Worm (Caenorhabditis elegans) whole organism, young adult: ENCODE data around the gene cyn-4.

Source experiments
- B0019.2 ChIP-seq: fragments of 200-800 bp; sonication (Bioruptor generic); conservative IDR thresholded peaks from 2 replicates; pipeline ENCODE4 v1.3.6; 2022; ENCODE audit warnings: missing genetic modification reagents, missing genetic modification characterization, missing compliant biosample characterization
- C06A6.2 ChIP-seq: fragments of 200-800 bp; sonication (Bioruptor generic); conservative IDR thresholded peaks from 2 replicates; pipeline ENCODE4 v1.3.6; 2022; ENCODE audit warnings: missing genetic modification characterization, missing compliant biosample characterization
- C17E4.6 ChIP-seq: fragments of 200-800 bp; sonication (Bioruptor generic); IDR thresholded peaks from 2 replicates; pipeline ENCODE4 v1.3.6; 2022; ENCODE audit warnings: missing genetic modification reagents, missing genetic modification characterization, missing compliant biosample characterization
- F52B5.7 ChIP-seq: sonication (generic microtip); optimal IDR thresholded peaks from 2 replicates; lab custom pipeline; 2016; ENCODE audit warnings: mild to moderate bottlenecking, missing genetic modification characterization, missing compliant biosample characterization
- F55B11.4 ChIP-seq: sonication (generic microtip); optimal IDR thresholded peaks from 2 replicates; lab custom pipeline; 2016; ENCODE audit warnings: missing compliant biosample characterization, missing genetic modification characterization, borderline replicate concordance; ENCODE audit not compliant: insufficient read depth
- F57A8.1 ChIP-seq: fragments of 200-800 bp; sonication (Bioruptor generic); optimal IDR thresholded peaks from 2 replicates; lab custom pipeline; 2018; ENCODE audit warnings: mild to moderate bottlenecking, missing genetic modification characterization, moderate library complexity, missing compliant biosample characterization
- K12H6.12 ChIP-seq: fragments of 200-800 bp; sonication (Bioruptor generic); optimal IDR thresholded peaks from 2 replicates; lab custom pipeline; 2018; ENCODE audit warnings: mild to moderate bottlenecking, missing genetic modification characterization, missing compliant biosample characterization
- Y53F4B.3 ChIP-seq: fragments of 200-800 bp; sonication (Bioruptor generic); IDR thresholded peaks from 2 replicates; pipeline ENCODE4 v1.3.6; 2022; ENCODE audit warnings: missing genetic modification reagents, missing genetic modification characterization, missing compliant biosample characterization
- Y53G8AR.9 ChIP-seq: fragments of 200-800 bp; sonication (Bioruptor generic); conservative IDR thresholded peaks from 2 replicates; pipeline ENCODE4 v1.3.6; 2022; ENCODE audit warnings: missing genetic modification reagents, missing genetic modification characterization, missing compliant biosample characterization
- bed-1 ChIP-seq: fragments of 200-800 bp; sonication (Bioruptor generic); IDR thresholded peaks from 2 replicates; pipeline ENCODE4 v1.3.6; 2022; ENCODE audit warnings: missing genetic modification reagents, missing genetic modification characterization, missing compliant biosample characterization
- cebp-1 ChIP-seq, 2 experiments: fragments of 200-800 bp in 1 of 2; sonication (Bioruptor generic) in 1 of 2; sonication (generic microtip) in 1 of 2; IDR thresholded peaks in 1 of 2; optimal IDR thresholded peaks in 1 of 2; 2 replicates each; pipeline versions ENCODE4 v1.3.6 to Lab custom; 2017 to 2022; ENCODE audit warnings: missing compliant biosample characterization in 2 of 2, missing genetic modification characterization in 2 of 2, mild to moderate bottlenecking in 1 of 2, missing genetic modification reagents in 1 of 2, moderate library complexity in 1 of 2
- cebp-2 ChIP-seq: fragments of 200-800 bp; sonication (Bioruptor generic); IDR thresholded peaks from 2 replicates; pipeline ENCODE4 v1.3.6; 2022; ENCODE audit warnings: missing genetic modification characterization, missing compliant biosample characterization
- ceh-27 ChIP-seq: fragments of 200-800 bp; sonication (Bioruptor generic); optimal IDR thresholded peaks from 2 replicates; lab custom pipeline; 2018; ENCODE audit warnings: mild to moderate bottlenecking, missing genetic modification characterization, moderate library complexity, missing compliant biosample characterization
- dpl-1 ChIP-seq: fragments of 150-350 bp; optimal IDR thresholded peaks from 2 replicates; lab custom pipeline; 2014; ENCODE audit warnings: missing biosample characterization, missing genetic modification reagents, missing genetic modification characterization
- egl-18 ChIP-seq: fragments of 200-800 bp; sonication (Bioruptor generic); IDR thresholded peaks from 2 replicates; pipeline ENCODE4 v1.3.6; 2022; ENCODE audit warnings: missing genetic modification reagents, missing genetic modification characterization, missing compliant biosample characterization
- ekl-4 ChIP-seq: fragments of 200-800 bp; sonication (Bioruptor generic); IDR thresholded peaks from 2 replicates; pipeline ENCODE4 v1.3.6; 2022; ENCODE audit warnings: missing genetic modification reagents, missing genetic modification characterization, missing compliant biosample characterization
- ets-4 ChIP-seq: fragments of 200-800 bp; sonication (Bioruptor generic); optimal IDR thresholded peaks from 2 replicates; lab custom pipeline; 2018; ENCODE audit warnings: mild to moderate bottlenecking, missing genetic modification characterization, missing compliant biosample characterization
- hlh-12 ChIP-seq: sonication (generic microtip); optimal IDR thresholded peaks from 2 replicates; lab custom pipeline; 2016; ENCODE audit warnings: missing genetic modification characterization, missing compliant biosample characterization
- hlh-26 ChIP-seq: fragments of 200-800 bp; sonication (Bioruptor generic); conservative IDR thresholded peaks from 2 replicates; pipeline ENCODE4 v1.3.6; 2022; ENCODE audit warnings: missing genetic modification reagents, missing genetic modification characterization, missing compliant biosample characterization
- hmg-1.2 ChIP-seq: fragments of 200-800 bp; sonication (Bioruptor generic); IDR thresholded peaks from 2 replicates; pipeline ENCODE4 v1.3.6; 2022; ENCODE audit warnings: missing genetic modification reagents, missing genetic modification characterization, missing compliant biosample characterization
- hsf-1 ChIP-seq: fragments of 200-800 bp; sonication (Bioruptor generic); IDR thresholded peaks from 2 replicates; pipeline ENCODE4 v1.3.6; 2022; ENCODE audit warnings: missing genetic modification reagents, missing genetic modification characterization, missing compliant biosample characterization
- lag-1 ChIP-seq: fragments of 200-800 bp; sonication (Bioruptor generic); IDR thresholded peaks from 2 replicates; pipeline ENCODE4 v1.3.6; 2022; ENCODE audit warnings: missing genetic modification reagents, missing genetic modification characterization, missing compliant biosample characterization
- let-526 ChIP-seq: fragments of 200-800 bp; sonication (Bioruptor generic); IDR thresholded peaks from 2 replicates; pipeline ENCODE4 v1.3.6; 2022; ENCODE audit warnings: missing genetic modification reagents, missing genetic modification characterization, missing compliant biosample characterization
- lin-40 ChIP-seq: sonication (generic microtip); optimal IDR thresholded peaks from 2 replicates; lab custom pipeline; 2016; ENCODE audit warnings: missing genetic modification characterization, mild to moderate bottlenecking, missing compliant biosample characterization, missing genotype, missing genetic modification reagents
- madf-10 ChIP-seq: sonication (generic microtip); optimal IDR thresholded peaks from 2 replicates; lab custom pipeline; 2016; ENCODE audit warnings: mild to moderate bottlenecking, missing genetic modification characterization, missing compliant biosample characterization
- mcd-1 ChIP-seq: fragments of 200-800 bp; sonication (Bioruptor generic); IDR thresholded peaks from 2 replicates; pipeline ENCODE4 v1.3.6; 2022; ENCODE audit warnings: missing genetic modification reagents, missing genetic modification characterization, missing compliant biosample characterization
- mel-28 ChIP-seq: sonication (generic microtip); optimal IDR thresholded peaks from 2 replicates; lab custom pipeline; 2016; ENCODE audit warnings: borderline replicate concordance, mild to moderate bottlenecking, missing genetic modification characterization, missing compliant biosample characterization
- nfya-2 ChIP-seq: fragments of 200-800 bp; sonication (Bioruptor generic); IDR thresholded peaks from 2 replicates; pipeline ENCODE4 v1.3.6; 2022; ENCODE audit warnings: missing genetic modification reagents, missing genetic modification characterization, missing compliant biosample characterization
- nfyb-1 ChIP-seq: fragments of 200-800 bp; sonication (Bioruptor generic); IDR thresholded peaks from 2 replicates; pipeline ENCODE4 v1.3.6; 2022; ENCODE audit warnings: missing genetic modification reagents, missing genetic modification characterization, missing compliant biosample characterization
- nhr-120 ChIP-seq: fragments of 200-800 bp; sonication (Bioruptor generic); IDR thresholded peaks from 2 replicates; pipeline ENCODE4 v1.3.6; 2022; ENCODE audit warnings: missing genetic modification characterization, missing compliant biosample characterization
- nhr-179 ChIP-seq: sonication (generic microtip); optimal IDR thresholded peaks from 2 replicates; lab custom pipeline; 2016; ENCODE audit warnings: mild to moderate bottlenecking, missing genetic modification characterization, missing compliant biosample characterization
- nhr-27 ChIP-seq: fragments of 200-800 bp; sonication (Bioruptor generic); optimal IDR thresholded peaks from 2 replicates; lab custom pipeline; 2018; ENCODE audit warnings: mild to moderate bottlenecking, missing genetic modification characterization, moderate library complexity, missing compliant biosample characterization
- rec-8 ChIP-seq, 2 experiments: sonication (generic microtip); optimal IDR thresholded peaks; 2 replicates each; lab custom pipeline; 2016; ENCODE audit warnings: mild to moderate bottlenecking in 2 of 2, missing genetic modification characterization in 2 of 2, missing genetic modification reagents in 2 of 2, missing genotype in 2 of 2, missing biosample characterization in 1 of 2, missing compliant biosample characterization in 1 of 2, moderate library complexity in 1 of 2
- repo-1 ChIP-seq: sonication (generic microtip); optimal IDR thresholded peaks from 2 replicates; lab custom pipeline; 2017; ENCODE audit warnings: mild to moderate bottlenecking, missing genetic modification characterization, missing compliant biosample characterization
- sdz-38 ChIP-seq: sonication (generic microtip); optimal IDR thresholded peaks from 2 replicates; lab custom pipeline; 2016; ENCODE audit warnings: missing genotype, missing genetic modification characterization, missing compliant biosample characterization
- snpc-1.1 ChIP-seq: sonication (generic microtip); optimal IDR thresholded peaks from 2 replicates; lab custom pipeline; 2017; ENCODE audit warnings: missing genetic modification characterization, mild to moderate bottlenecking, missing compliant biosample characterization, antibody characterized with exemption, moderate library complexity, missing genotype, missing genetic modification reagents; ENCODE audit not compliant: insufficient read depth
- snpc-4 ChIP-seq, 5 experiments: fragments of 150-350 bp in 1 of 5; sonication (generic microtip) in 4 of 5; optimal IDR thresholded peaks; 2 replicates each; lab custom pipeline; 2014 to 2018; ENCODE audit warnings: missing genetic modification characterization in 5 of 5, missing biosample characterization in 3 of 5, antibody characterized with exemption in 2 of 5, mild to moderate bottlenecking in 2 of 5, missing compliant biosample characterization in 2 of 5, missing genotype in 2 of 5, moderate library complexity in 2 of 5, missing genetic modification reagents in 1 of 5
- tlf-1 ChIP-seq: fragments of 200-800 bp; sonication (Bioruptor generic); optimal IDR thresholded peaks from 2 replicates; lab custom pipeline; 2018; ENCODE audit warnings: mild to moderate bottlenecking, missing genetic modification characterization, missing compliant biosample characterization
- unc-130 ChIP-seq: sonication (generic microtip); optimal IDR thresholded peaks from 2 replicates; lab custom pipeline; 2016; ENCODE audit warnings: missing genetic modification reagents, missing genetic modification characterization, missing compliant biosample characterization
- zfh-2 ChIP-seq: fragments of 200-800 bp; sonication (Bioruptor generic); conservative IDR thresholded peaks from 2 replicates; pipeline ENCODE4 v1.3.6; 2022; ENCODE audit warnings: missing genetic modification reagents, missing genetic modification characterization, missing compliant biosample characterization
- ztf-25 ChIP-seq: fragments of 200-800 bp; sonication (Bioruptor generic); IDR thresholded peaks from 2 replicates; pipeline ENCODE4 v1.3.6; 2022; ENCODE audit warnings: missing genetic modification reagents, missing genetic modification characterization, missing compliant biosample characterization
- ztf-26 ChIP-seq: sonication (generic microtip); optimal IDR thresholded peaks from 2 replicates; lab custom pipeline; 2017; ENCODE audit warnings: missing genetic modification characterization, missing compliant biosample characterization

The cyn-4 gene

DNA sequence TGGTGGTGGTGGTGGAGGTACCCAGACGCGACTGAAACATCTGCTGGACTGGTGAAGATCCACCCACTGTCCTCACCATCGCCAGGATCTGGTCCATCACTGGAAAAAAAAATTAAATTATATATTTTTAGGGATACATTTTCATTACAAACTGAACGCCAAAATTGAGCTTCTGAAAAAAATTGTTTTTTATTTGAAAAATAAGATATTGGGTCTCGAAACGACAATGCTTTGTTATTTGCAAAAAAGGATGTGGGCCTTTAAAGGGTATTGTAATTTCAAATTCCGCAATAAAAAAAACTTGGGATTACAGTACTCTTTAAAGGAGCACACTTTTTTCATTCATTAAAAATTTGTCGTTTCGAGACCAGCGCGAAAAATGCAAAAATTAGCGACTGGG, 22.5 kb downstream of the cyn-4 start, which contains the start of gene M106.2:
M106.2 (minus strand) TSS at position 101 of the 400 bp plus-strand sequence.
- TF ChIP-seq bed-1 (GFP tag; lab: Robert Waterston, UW): no peak
- no peak for TF ChIP-seq dpl-1 (GFP tag; lab: Kevin White, UChicago)
- TF ChIP-seq nfya-2 (GFP tag; lab: Robert Waterston, UW): no peak
- no peak for TF ChIP-seq Y53G8AR.9 (GFP tag; lab: Robert Waterston, UW)
- no peak for TF ChIP-seq C06A6.2
- TF ChIP-seq hlh-26: no peak
- no peak for TF ChIP-seq ztf-25 (GFP tag; lab: Robert Waterston, UW)
- no peak for TF ChIP-seq mcd-1 (GFP tag; lab: Robert Waterston, UW)
- TF ChIP-seq rec-8 (tag; optimal IDR thresholded peaks at IDR 0.05; lab: Kevin White, UChicago): no peak
- TF ChIP-seq nhr-120: no peak
- no peak for TF ChIP-seq unc-130 (GFP tag; lab: Kevin White, UChicago)
- TF ChIP-seq ekl-4 (GFP tag; lab: Robert Waterston, UW): no peak
- no peak for TF ChIP-seq sdz-38
- TF ChIP-seq lin-40 (tag; lab: Kevin White, UChicago): no peak
- no peak for TF ChIP-seq ets-4 (GFP tag; lab: Kevin White, UChicago)
- TF ChIP-seq madf-10 (tag; lab: Kevin White, UChicago): no peak
- TF ChIP-seq hlh-12: no peak
- TF ChIP-seq Y53F4B.3 (GFP tag; lab: Robert Waterston, UW): no peak
- no peak for TF ChIP-seq C17E4.6
- TF ChIP-seq B0019.2 (GFP tag; lab: Robert Waterston, UW): no peak

DNA sequence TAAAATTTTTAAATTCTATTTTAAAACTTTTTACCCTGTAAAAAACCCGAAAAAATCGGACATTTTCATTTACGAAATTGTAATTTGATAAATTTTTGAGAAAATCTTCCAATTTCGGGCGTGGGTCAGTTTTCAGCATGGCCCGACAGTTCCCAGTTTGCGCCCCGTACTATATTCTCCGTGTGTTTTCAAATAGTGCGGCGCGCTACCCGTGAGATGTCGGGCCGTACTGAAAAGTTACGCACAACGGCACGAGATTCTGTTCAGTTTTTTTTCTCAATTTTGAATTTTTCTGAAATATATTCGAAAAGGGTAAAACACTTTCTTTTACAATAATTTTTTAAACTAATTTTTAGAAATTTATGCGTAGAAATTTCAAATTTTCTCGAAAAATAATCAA, 25.4 kb downstream of the cyn-4 start:
- peak; percentile 52 for TF ChIP-seq hmg-1.2 (GFP tag; lab: Robert Waterston, UW)
- peak; percentile 48 for TF ChIP-seq snpc-1.1 (tag; lab: Kevin White, UChicago)
- TF ChIP-seq ceh-27 (GFP tag; lab: Kevin White, UChicago): no peak
- TF ChIP-seq egl-18 (GFP tag; lab: Robert Waterston, UW): no peak
- TF ChIP-seq hlh-26: no peak
- peak; percentile 15 for TF ChIP-seq snpc-4 (GFP tag; optimal IDR thresholded peaks at IDR 0.05; lab: Kevin White, UChicago)
- peak in 3 of 4 experiments; percentile 17 to 82 (median 72) for TF ChIP-seq snpc-4 (tag; optimal IDR thresholded peaks at IDR 0.05; lab: Kevin White, UChicago)

DNA sequence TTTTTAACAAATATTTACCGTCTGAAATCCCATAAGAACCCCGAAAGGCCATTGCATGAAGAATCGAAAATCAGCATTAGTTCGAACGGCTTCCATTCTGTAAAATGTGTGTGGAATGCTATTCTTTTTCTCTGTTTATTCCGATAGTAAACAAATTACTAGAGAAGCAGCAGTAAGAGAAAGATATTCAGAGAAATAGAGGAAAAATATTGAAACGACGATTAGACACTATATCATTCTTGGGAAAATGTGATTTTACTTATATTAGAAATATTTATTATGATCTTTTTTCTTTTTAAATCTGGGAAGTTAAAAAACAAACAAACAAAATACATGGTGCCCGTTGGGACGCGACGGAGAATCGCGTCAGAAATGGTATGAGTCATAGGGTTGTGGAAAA, 28.9 kb downstream of the cyn-4 start, which contains the start of gene M106.8:
M106.8 (minus strand) TSS at position 101 of the 400 bp plus-strand sequence.
- TF ChIP-seq ztf-25 (GFP tag; lab: Robert Waterston, UW): no peak
- TF ChIP-seq F52B5.7 (tag; lab: Kevin White, UChicago): no peak
- TF ChIP-seq nfyb-1 (GFP tag; lab: Robert Waterston, UW): no peak
- TF ChIP-seq madf-10 (tag; lab: Kevin White, UChicago): no peak
- TF ChIP-seq repo-1 (tag; lab: Kevin White, UChicago): no peak
- no peak for TF ChIP-seq ztf-26 (tag; lab: Kevin White, UChicago)
- TF ChIP-seq nhr-120: no peak
- TF ChIP-seq zfh-2 (GFP tag; lab: Robert Waterston, UW): no peak

- TF ChIP-seq cebp-2 (GFP tag; lab: Robert Waterston, UW) (peak; percentile 74; the same call in 1 of the 2 replicates), tlf-1 (GFP tag; lab: Kevin White, UChicago) (peak; percentile 59), nhr-179 (tag; lab: Kevin White, UChicago) (no peak), let-526 (GFP tag; lab: Robert Waterston, UW) (peak; percentile 85), lag-1 (GFP tag; lab: Robert Waterston, UW) (no peak), F55B11.4 (tag; lab: Kevin White, UChicago) (no peak), Y53F4B.3 (GFP tag; lab: Robert Waterston, UW) (no peak), hsf-1 (GFP tag; lab: Robert Waterston, UW) (0 out of 2 replicates have a peak, but pooled peaks have one; percentile 25), nhr-27 (tag; lab: Kevin White, UChicago) (no peak), nhr-120 (peak; percentile 71; the same call in 1 of the 2 replicates), K12H6.12 (tag; lab: Kevin White, UChicago) (peak; percentile 65), F57A8.1 (peak; percentile 69), ztf-26 (tag; lab: Kevin White, UChicago) (peak; percentile 79), cebp-1 (GFP tag; IDR thresholded peaks at IDR 0.05; lab: Robert Waterston, UW) (peak; percentile 37; the same call in 1 of the 2 replicates), cebp-1 (tag; optimal IDR thresholded peaks at IDR 0.05; lab: Kevin White, UChicago) (peak; percentile 76), mel-28 (peak; percentile 61)
Observed at ce11 chrII:10840067-10840466, 32.3 kb downstream of the cyn-4 start.
